Fruit fly (Drosophila melanogaster) S2 (cell line): Measurements from ENCODE around the gene oxt.

Experiments used
- CG8478 ChIP-seq: fragments of >200 bp; optimal IDR thresholded peaks from 2 replicates; lab custom pipeline; 2018
- CTCF ChIP-seq, 2 experiments: fragments of >200 bp; optimal IDR thresholded peaks; 2 replicates each; lab custom pipeline; 2018

The oxt gene

DNA sequence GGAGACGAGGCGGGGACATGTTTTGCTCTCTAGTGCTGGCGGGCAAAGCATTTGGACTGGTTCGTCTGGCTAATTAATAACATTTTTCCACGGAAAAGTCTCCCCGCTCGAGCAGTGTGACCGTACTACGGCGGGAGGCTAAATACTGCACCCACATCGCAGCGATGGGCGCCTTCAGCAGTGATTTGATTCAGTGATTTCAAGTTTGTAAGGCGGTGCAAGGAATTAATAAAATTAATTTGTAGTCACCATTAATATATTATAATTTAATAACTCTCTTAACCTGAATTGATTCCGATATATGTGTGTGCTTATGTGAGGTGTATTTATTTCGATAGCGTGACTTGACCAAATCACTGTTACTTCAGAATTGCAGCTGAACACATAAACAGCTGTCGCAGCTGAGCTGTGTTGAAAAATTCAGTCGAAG is at the start of gene oxt, which contains the start of gene CG13807:
TSS of gene oxt (minus strand) at position 150 of the 430 bp plus-strand sequence.
TSS of gene CG13807 (plus strand) at position 405 of the 430 bp plus-strand sequence.
- TF ChIP-seq CG8478 (lab: Kevin White, UChicago) (no peak), CTCF (optimal IDR thresholded peaks at IDR 0.05; lab: Kevin White, UChicago) (no peak)

DNA sequence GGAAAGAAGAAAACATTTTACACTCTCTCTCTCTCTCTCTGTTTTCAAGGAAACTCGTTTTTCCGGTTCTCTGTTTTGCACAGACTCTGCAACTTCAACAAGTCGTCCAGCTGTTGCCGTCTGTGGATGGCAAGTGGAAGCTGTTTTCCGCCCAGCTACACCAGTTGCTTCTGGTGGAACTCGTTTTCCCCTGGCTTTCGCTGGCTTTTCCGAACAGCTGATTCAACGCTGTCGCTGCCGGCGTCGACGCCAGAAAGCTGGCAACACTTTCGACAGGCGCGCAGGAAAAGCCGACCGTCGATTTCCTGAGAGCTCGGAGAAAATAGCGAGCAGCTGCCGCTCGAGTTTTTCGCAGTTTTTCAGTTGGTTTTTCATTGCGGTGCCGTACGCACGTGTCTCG is 20.0 kb upstream of the oxt start, which contains the start of gene MsR2:
TSS of gene MsR2 (plus strand) at position 378 of the 400 bp plus-strand sequence.
- TF ChIP-seq CG8478 (lab: Kevin White, UChicago) (no peak), CTCF (optimal IDR thresholded peaks at IDR 0.05; lab: Kevin White, UChicago) (no peak)

DNA sequence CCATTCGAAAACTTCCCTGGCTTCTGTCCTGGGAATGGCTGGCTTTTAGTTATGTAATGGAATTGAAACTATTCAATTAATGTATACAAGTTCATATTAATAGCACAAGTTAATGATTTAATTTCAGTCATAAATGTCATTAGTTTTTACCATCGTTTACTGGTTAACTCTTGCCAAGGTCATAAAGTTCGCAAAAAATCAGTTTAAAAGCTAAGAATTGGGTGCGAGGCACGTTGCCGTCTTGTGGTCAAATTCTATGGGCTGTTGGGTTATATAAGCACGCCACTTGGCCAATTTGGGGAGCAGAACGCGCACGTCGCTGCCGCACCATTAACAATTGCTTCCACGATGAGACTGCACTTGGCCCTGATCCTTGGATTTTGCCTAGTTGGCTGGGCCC is 13.8 kb upstream of the oxt start, which contains the start of gene yellow-g2:
TSS of gene yellow-g2 (plus strand) at position 301 of the 400 bp plus-strand sequence.
- TF ChIP-seq CG8478 (lab: Kevin White, UChicago) (no peak), CTCF (optimal IDR thresholded peaks at IDR 0.05; lab: Kevin White, UChicago) (no peak)

DNA sequence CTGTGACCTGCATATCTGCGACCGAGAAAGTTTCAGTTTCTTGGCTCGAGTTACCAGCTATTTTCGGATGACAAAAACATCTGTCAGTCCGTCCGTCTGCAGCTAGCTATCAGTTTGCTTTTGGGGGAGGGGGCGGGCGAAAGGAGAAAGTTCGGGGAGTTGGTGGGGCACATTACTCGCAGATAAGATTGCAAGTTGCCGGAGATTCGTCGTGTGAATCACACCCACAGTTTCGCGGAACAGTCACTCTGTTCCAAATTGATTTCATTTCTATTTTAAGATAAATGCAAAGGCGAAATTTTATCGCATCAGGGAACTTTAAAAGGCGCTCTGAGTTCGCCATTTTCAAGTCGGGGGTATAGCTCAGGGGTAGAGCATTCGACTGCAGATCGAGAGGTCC is 10.9 kb upstream of the oxt start:
- no peak for TF ChIP-seq CG8478 (lab: Kevin White, UChicago)
- TF ChIP-seq CTCF (optimal IDR thresholded peaks at IDR 0.05; lab: Kevin White, UChicago), result no peak

DNA sequence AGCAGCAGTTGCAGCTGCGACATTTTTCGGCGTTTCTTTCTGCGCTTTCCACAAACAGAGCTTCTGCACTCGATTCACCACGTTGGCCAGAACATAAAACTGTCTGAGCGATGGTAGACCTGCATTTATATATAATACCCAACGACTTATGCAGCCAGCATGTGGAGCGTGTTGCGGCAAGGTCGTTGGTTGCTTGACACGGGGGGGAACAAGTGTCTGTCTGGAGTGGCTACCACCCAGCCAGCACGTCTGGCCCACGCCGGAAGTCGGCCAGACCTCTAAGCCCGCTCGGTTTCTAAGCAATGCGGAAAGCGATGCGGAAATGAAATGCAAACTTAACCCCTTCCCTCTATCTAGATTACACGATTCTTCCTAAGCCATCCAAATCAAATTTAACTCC is 10.2 kb upstream of the oxt start, which contains the start of gene yellow-g:
TSS of gene yellow-g (minus strand) at position 101 of the 400 bp plus-strand sequence.
- TF ChIP-seq CG8478 (lab: Kevin White, UChicago) (no peak), CTCF (optimal IDR thresholded peaks at IDR 0.05; lab: Kevin White, UChicago) (no peak)

DNA sequence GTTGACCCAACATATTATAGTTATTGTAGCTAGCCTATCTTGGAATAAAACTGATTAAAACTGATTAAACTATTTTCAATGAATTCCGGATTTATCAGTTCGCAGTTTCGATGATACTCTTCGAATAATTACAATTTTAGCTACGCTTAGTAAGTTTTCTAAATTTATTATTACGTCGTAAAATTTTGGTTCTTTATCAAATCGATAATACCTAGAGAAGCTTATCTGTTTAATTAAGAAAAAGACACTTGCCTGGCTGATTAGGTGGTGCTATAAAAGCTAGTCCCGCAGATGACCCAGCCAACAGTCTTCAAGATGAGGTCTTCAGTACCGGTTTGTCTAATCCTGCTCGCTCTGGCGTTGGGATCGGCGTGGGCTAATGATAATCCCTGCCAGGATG is 6.1 kb upstream of the oxt start, which contains the start of gene CG32302:
TSS of gene CG32302 (plus strand) at position 301 of the 400 bp plus-strand sequence.
- TF ChIP-seq CTCF (optimal IDR thresholded peaks at IDR 0.05; lab: Kevin White, UChicago) (no peak), CG8478 (lab: Kevin White, UChicago) (no peak)

DNA sequence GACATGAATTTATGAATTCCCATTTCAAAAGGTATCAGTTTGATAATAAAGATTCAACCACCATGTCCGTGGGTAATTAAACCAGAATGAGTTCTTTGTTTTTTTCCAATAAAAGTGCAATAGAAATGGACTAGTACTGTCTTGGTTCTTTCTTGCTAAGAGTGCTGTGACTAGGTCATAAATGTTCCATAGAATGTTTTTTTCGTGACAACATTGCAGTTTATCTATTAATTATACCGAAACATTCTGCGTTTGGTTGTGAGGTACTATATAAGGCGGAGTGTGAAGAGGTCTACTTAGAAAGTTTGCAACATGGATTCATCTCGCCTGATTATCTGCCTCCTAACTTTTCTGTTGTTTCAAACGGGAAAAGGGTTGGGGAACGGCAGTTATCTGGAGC is 5.1 kb upstream of the oxt start, which contains the start of gene obst-I:
TSS of gene obst-I (plus strand) at position 301 of the 400 bp plus-strand sequence.
- TF ChIP-seq CG8478 (lab: Kevin White, UChicago) (no peak), CTCF (optimal IDR thresholded peaks at IDR 0.05; lab: Kevin White, UChicago) (no peak)

DNA sequence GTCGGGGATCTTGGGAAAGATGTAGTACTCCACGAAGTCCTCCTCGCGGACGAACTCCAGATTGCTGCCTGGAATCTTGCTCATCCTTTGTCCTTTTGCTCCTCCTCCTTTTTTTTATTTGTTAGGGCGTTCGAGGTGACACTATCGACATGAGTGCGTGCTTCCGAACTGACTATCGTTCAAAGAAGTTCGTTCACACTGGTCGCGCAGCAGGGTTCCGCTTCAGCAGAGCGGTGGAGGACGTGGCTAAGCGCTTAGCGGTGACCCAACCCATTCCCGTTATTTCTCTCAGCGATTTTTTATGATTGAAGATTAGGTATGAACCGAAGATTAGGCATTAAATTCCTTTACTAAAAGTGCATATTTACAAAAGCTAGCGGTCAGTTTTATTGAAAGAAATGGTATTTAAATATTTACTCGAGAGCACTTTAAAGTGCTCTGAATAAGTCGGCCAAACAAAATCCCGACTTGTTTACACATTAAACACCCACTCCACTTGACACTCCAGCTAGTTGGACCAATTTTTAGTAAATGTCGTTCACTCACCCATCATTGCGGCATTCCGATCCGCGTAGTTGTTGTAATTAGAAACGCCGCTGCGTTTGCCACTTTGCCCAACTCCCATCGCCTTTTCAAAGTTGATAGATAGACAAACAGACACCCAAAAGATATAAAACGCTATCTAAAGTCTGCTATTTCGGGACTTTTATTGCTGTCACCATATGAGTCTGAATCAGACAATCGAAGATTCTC is 3.4 kb upstream of the oxt start, which contains the start of the genes ecd and CG13806:
TSS of gene ecd (minus strand) at position 166 of the 753 bp plus-strand sequence.
TSS of gene CG13806 (plus strand) at position 703 of the 753 bp plus-strand sequence.
- TF ChIP-seq CG8478 (lab: Kevin White, UChicago) (no peak), CTCF (optimal IDR thresholded peaks at IDR 0.05; lab: Kevin White, UChicago) (peak; percentile 67 to 72)

DNA sequence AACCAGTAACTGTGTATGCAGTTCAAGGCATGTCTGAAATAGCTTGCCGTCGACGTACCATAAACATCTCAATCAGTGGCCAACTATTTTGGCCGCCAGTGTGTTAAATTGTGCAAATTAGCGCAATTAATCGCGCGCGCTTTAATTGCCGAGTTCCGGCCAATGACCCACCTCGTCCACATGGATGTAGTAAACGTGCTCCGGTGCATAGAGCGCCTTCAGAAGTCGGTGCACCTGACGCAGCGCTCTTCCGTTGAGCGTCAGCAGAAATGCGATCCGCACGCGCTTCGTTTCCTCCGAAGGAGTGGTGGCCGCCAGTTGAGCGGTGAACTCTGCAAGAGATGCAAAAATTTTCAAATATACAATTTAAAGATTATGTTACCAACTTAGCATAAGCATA is 1.2 kb downstream of the oxt start:
- no peak for TF ChIP-seq CTCF (optimal IDR thresholded peaks at IDR 0.05; lab: Kevin White, UChicago)
- TF ChIP-seq CG8478 (lab: Kevin White, UChicago), result no peak

DNA sequence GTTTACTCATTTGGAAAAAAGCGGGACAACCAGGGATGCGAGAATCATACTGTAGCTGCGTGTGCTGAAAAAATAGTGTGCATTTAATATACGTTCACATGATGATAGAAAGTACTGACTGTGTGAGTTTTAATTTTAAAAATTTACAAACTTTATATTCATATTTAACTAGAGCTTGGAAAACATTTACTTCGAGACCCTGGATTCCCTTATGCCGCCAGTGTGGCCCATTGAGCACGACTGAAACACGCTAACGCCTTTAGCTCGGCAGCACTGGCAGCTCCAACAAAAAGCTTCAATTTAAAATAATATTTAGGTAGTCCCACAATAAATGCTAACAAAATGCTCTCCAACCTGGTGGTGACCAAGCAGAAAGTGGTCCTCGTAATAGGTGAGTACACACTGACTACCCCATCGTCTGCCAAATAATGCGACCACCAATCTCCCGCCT is 5.0 kb downstream of the oxt start, which contains the start of the genes CG1275 and Elp5:
TSS of gene CG1275 (minus strand) at position 12 of the 451 bp plus-strand sequence.
TSS of gene Elp5 (plus strand) at position 45 of the 451 bp plus-strand sequence.
- TF ChIP-seq CTCF (optimal IDR thresholded peaks at IDR 0.05; lab: Kevin White, UChicago), result no peak
- no peak for TF ChIP-seq CG8478 (lab: Kevin White, UChicago)

DNA sequence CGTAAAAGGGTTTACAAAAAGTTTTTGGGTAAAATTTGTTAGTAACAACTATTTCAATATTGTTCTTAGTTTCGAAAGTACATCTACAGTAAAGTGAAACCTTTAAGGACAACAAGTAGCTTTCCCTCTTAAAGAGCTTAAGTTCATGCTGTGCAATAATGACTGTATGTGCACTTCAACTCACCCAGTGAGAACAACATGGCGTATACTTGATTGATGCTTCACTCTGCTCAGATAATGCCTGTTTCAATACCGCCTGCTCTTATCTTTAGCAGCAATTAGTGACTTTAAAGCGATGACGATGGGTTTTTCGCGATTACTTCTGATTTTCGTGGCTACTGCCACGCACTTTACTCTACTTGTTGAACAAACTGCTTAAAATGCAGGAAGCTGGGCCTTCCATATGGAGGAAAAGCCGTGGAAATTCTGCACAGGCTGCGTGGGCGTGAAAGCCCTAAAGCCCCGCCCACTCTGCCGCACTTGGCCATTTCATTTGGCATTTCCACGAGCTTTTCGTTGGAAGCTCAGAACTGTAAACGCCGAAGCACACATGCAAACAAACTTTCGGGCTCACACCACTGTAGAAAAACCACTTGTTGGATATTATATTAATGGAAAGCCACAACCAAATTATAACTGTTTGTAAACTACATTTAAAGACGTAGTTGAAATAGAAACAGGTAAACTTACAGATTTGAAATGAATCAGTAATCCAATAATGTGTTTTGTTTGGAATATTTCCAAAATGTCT is 5.9 kb downstream of the oxt start:
- TF ChIP-seq CTCF (optimal IDR thresholded peaks at IDR 0.05; lab: Kevin White, UChicago) (no peak), CG8478 (lab: Kevin White, UChicago) (no peak)

DNA sequence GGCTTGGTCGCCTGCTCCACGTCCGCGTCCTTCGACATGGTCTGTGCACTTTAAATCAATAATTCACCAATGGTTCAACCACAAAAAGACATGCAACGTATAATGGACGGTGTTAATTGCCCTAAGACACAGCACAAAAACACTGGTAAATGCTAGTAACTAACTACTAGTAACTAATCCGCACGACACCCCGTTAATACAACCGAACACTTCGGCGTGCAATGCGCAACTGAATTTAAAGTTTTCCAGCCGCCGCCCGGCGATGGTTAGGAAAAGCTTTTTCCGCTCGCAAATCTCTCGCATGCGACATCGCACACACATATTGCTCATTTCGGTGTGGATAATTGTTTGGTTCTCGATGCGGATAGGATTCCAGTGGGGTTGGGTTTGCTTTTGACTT is 6.7 kb downstream of the oxt start:
- TF ChIP-seq CTCF (optimal IDR thresholded peaks at IDR 0.05; lab: Kevin White, UChicago) (no peak), CG8478 (lab: Kevin White, UChicago) (no peak)

DNA sequence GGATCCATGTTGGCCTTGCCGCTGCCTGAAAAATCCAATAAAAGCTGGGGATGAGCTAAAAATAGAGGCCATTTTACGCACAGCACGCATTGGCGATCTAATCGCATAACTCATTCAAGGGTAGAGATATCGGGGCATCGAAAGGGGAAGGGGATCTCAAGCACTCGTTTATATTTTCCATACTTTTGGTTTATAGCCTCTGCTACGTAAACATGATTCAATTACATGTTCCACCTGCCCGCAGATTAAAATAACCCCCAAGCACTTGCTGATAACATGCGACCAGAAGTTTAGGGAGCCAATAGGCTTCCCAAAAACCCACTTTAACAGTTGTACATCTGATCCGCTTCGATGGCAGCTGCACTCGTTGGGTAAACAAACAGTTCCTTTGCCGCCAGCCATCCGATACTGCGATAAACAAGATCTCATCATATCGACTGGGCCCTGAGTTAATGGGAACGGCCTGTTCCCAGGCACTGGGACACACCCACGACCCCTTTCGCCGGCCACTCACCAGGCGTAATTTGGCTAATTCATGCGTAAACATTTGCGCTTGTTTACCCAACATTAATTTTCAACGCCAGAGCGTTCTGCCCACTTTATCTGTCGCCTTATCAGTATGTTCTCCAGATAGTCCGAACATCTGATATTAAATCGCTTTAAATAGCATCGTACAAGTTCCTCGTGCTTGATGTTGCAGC is 8.4 kb downstream of the oxt start:
- TF ChIP-seq CTCF (optimal IDR thresholded peaks at IDR 0.05; lab: Kevin White, UChicago) (no peak), CG8478 (lab: Kevin White, UChicago) (no peak)

DNA sequence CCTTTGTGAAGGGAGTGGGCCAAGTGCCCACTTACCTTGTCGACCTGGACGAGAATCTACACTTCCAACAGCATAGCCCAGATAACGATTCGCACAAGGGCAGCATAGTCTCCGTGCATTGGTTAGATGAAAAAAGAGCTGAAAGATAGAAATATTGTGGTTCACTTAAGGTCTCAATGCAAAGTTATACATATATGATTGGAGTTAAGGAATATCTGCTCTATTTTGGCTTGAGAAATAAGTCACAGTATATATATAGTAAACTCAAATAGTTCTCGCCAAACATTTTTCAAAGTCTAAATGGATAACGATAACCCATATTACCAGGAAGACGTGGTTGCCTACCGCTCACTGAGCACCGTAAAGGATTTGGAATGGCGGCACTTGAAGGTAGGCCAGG is 14.1 kb downstream of the oxt start, which contains the start of gene CG32305:
TSS of gene CG32305 (plus strand) at position 301 of the 400 bp plus-strand sequence.
- TF ChIP-seq CG8478 (lab: Kevin White, UChicago), result no peak
- TF ChIP-seq CTCF (optimal IDR thresholded peaks at IDR 0.05; lab: Kevin White, UChicago), result no peak
